Worm (Caenorhabditis elegans) whole organism, late embryonic: ENCODE measurements around the gene F55C12.19.

Source experiments
- C08G9.2 ChIP-seq: sonication (generic microtip); optimal IDR thresholded peaks from 2 replicates; lab custom pipeline; 2016; ENCODE audit warnings: mild to moderate bottlenecking, missing genetic modification characterization, moderate library complexity, missing compliant biosample characterization
- C38D4.7 ChIP-seq: fragments of 200-800 bp; sonication (Bioruptor generic); optimal IDR thresholded peaks from 2 replicates; lab custom pipeline; 2018; ENCODE audit warnings: mild to moderate bottlenecking, missing genetic modification characterization, moderate library complexity, missing compliant biosample characterization
- T23F11.4 ChIP-seq: fragments of 200-800 bp; sonication (Bioruptor generic); optimal IDR thresholded peaks from 2 replicates; lab custom pipeline; 2018; ENCODE audit warnings: mild to moderate bottlenecking, missing genetic modification characterization, missing compliant biosample characterization
- ceh-14 ChIP-seq: sonication (generic microtip); optimal IDR thresholded peaks from 2 replicates; lab custom pipeline; 2016; ENCODE audit warnings: missing genotype, missing genetic modification characterization, missing compliant biosample characterization
- ceh-2 ChIP-seq: sonication (generic microtip); optimal IDR thresholded peaks from 2 replicates; lab custom pipeline; 2016; ENCODE audit warnings: missing genotype, missing genetic modification characterization, missing compliant biosample characterization
- ceh-31 ChIP-seq: sonication (generic microtip); optimal IDR thresholded peaks from 2 replicates; lab custom pipeline; 2016; ENCODE audit warnings: missing genetic modification characterization, missing compliant biosample characterization
- ceh-34 ChIP-seq: sonication (generic microtip); optimal IDR thresholded peaks from 2 replicates; lab custom pipeline; 2016; ENCODE audit warnings: mild to moderate bottlenecking, missing genetic modification characterization, missing compliant biosample characterization
- ceh-45 ChIP-seq: fragments of 200-800 bp; sonication (Bioruptor generic); IDR thresholded peaks from 2 replicates; pipeline ENCODE4 v1.3.6; 2022; ENCODE audit warnings: missing genetic modification reagents, missing genetic modification characterization, missing compliant biosample characterization
- ceh-48 ChIP-seq: sonication (generic microtip); optimal IDR thresholded peaks from 2 replicates; lab custom pipeline; 2016; ENCODE audit warnings: missing genetic modification characterization, inconsistent platforms, missing compliant biosample characterization
- ceh-9 ChIP-seq: sonication (generic microtip); optimal IDR thresholded peaks from 2 replicates; lab custom pipeline; 2016; ENCODE audit warnings: mild to moderate bottlenecking, missing genetic modification characterization, inconsistent platforms, missing compliant biosample characterization
- dmd-4 ChIP-seq: sonication (generic microtip); optimal IDR thresholded peaks from 2 replicates; lab custom pipeline; 2016; ENCODE audit warnings: borderline replicate concordance, missing genetic modification characterization, missing compliant biosample characterization
- elt-4 ChIP-seq: sonication (generic microtip); optimal IDR thresholded peaks from 2 replicates; lab custom pipeline; 2016; ENCODE audit warnings: missing genetic modification characterization, missing compliant biosample characterization
- ets-4 ChIP-seq: sonication (generic microtip); optimal IDR thresholded peaks from 2 replicates; lab custom pipeline; 2016; ENCODE audit warnings: missing genetic modification characterization, missing compliant biosample characterization
- eyg-1 ChIP-seq: sonication (generic microtip); optimal IDR thresholded peaks from 2 replicates; lab custom pipeline; 2016; ENCODE audit warnings: missing genotype, missing genetic modification characterization, missing compliant biosample characterization
- fkh-10 ChIP-seq: fragments of 150-350 bp; optimal IDR thresholded peaks from 2 replicates; lab custom pipeline; 2014; ENCODE audit warnings: missing biosample characterization, missing genetic modification reagents, missing genetic modification characterization
- fkh-6 ChIP-seq: sonication (generic microtip); optimal IDR thresholded peaks from 2 replicates; lab custom pipeline; 2016; ENCODE audit warnings: missing genetic modification characterization, missing compliant biosample characterization
- hlh-13 ChIP-seq: fragments of 200-800 bp; sonication (Bioruptor generic); optimal IDR thresholded peaks from 2 replicates; lab custom pipeline; 2018; ENCODE audit warnings: mild to moderate bottlenecking, missing genetic modification characterization, missing compliant biosample characterization
- hlh-15 ChIP-seq: sonication (generic microtip); optimal IDR thresholded peaks from 2 replicates; lab custom pipeline; 2016; ENCODE audit warnings: missing genetic modification characterization, missing compliant biosample characterization
- hlh-30 ChIP-seq: sonication (generic microtip); optimal IDR thresholded peaks from 2 replicates; lab custom pipeline; 2017; ENCODE audit warnings: antibody characterized with exemption, missing genetic modification characterization, missing compliant biosample characterization; ENCODE audit not compliant: insufficient read depth
- hlh-6 ChIP-seq: sonication (generic microtip); optimal IDR thresholded peaks from 2 replicates; lab custom pipeline; 2016; ENCODE audit warnings: missing genotype, missing genetic modification characterization, missing compliant biosample characterization
- hlh-8 ChIP-seq: sonication (generic microtip); optimal IDR thresholded peaks from 2 replicates; lab custom pipeline; 2016; ENCODE audit warnings: missing genotype, missing genetic modification characterization, missing compliant biosample characterization
- lin-11 ChIP-seq: fragments of 200-800 bp; sonication (Bioruptor generic); optimal IDR thresholded peaks from 2 replicates; lab custom pipeline; 2018; ENCODE audit warnings: mild to moderate bottlenecking, missing genetic modification characterization, missing compliant biosample characterization
- madf-2 ChIP-seq: sonication (generic microtip); optimal IDR thresholded peaks from 2 replicates; lab custom pipeline; 2017; ENCODE audit warnings: missing genetic modification characterization, missing compliant biosample characterization
- nhr-232 ChIP-seq: sonication (generic microtip); optimal IDR thresholded peaks from 2 replicates; lab custom pipeline; 2016; ENCODE audit warnings: missing genetic modification characterization, missing compliant biosample characterization
- odd-2 ChIP-seq: sonication (generic microtip); optimal IDR thresholded peaks from 2 replicates; lab custom pipeline; 2017; ENCODE audit warnings: antibody characterized with exemption, mild to moderate bottlenecking, missing genetic modification characterization, missing compliant biosample characterization
- pax-1 ChIP-seq: fragments of 150-350 bp; optimal IDR thresholded peaks from 2 replicates; lab custom pipeline; 2014; ENCODE audit warnings: missing biosample characterization, missing genetic modification characterization
- pqm-1 ChIP-seq: sonication (generic microtip); optimal IDR thresholded peaks from 2 replicates; lab custom pipeline; 2016; ENCODE audit warnings: missing genetic modification characterization, missing compliant biosample characterization
- ref-2 ChIP-seq: sonication (generic microtip); optimal IDR thresholded peaks from 2 replicates; lab custom pipeline; 2016; ENCODE audit warnings: missing genetic modification characterization, missing compliant biosample characterization
- sox-4 ChIP-seq: sonication (generic microtip); optimal IDR thresholded peaks from 2 replicates; lab custom pipeline; 2017; ENCODE audit warnings: mild to moderate bottlenecking, missing genetic modification characterization, inconsistent platforms, missing compliant biosample characterization
- syd-9 ChIP-seq: sonication (generic microtip); optimal IDR thresholded peaks from 2 replicates; lab custom pipeline; 2016; ENCODE audit warnings: mild to moderate bottlenecking, missing genetic modification characterization, moderate library complexity, missing compliant biosample characterization
- tbx-2 ChIP-seq: sonication (generic microtip); optimal IDR thresholded peaks from 2 replicates; lab custom pipeline; 2016; ENCODE audit warnings: missing genetic modification characterization, missing compliant biosample characterization
- ttx-3 ChIP-seq: sonication (generic microtip); optimal IDR thresholded peaks from 2 replicates; lab custom pipeline; 2016; ENCODE audit warnings: missing genetic modification reagents, missing genetic modification characterization, missing compliant biosample characterization
- unc-42 ChIP-seq: sonication (generic microtip); optimal IDR thresholded peaks from 2 replicates; lab custom pipeline; 2016; ENCODE audit warnings: missing genotype, missing genetic modification characterization, missing compliant biosample characterization
- unc-55 ChIP-seq: sonication (generic microtip); optimal IDR thresholded peaks from 2 replicates; lab custom pipeline; 2017; ENCODE audit warnings: missing biosample characterization, missing genetic modification reagents, missing genetic modification characterization
- zip-5 ChIP-seq: sonication (generic microtip); optimal IDR thresholded peaks from 2 replicates; lab custom pipeline; 2016; ENCODE audit warnings: missing genetic modification characterization, missing compliant biosample characterization
- ztf-16 ChIP-seq: sonication (generic microtip); optimal IDR thresholded peaks from 2 replicates; lab custom pipeline; 2017; ENCODE audit warnings: missing genetic modification characterization, missing compliant biosample characterization

The F55C12.19 gene

ce11 chrII:5819655-5820054 is 46.3 kb upstream of the F55C12.19 start:
- TF ChIP-seq pqm-1: no peak
- no peak for TF ChIP-seq odd-2
- TF ChIP-seq unc-55 (GFP tag; lab: Kevin White, UChicago): no peak
- TF ChIP-seq unc-42: peak; percentile 13
- no peak for TF ChIP-seq eyg-1 (tag; lab: Kevin White, UChicago)
- no peak for TF ChIP-seq hlh-30 (tag; lab: Kevin White, UChicago)
- peak; percentile 63 for TF ChIP-seq ets-4 (tag; lab: Kevin White, UChicago)
- peak; percentile 12 for TF ChIP-seq fkh-6
- TF ChIP-seq tbx-2: peak; percentile 65
- TF ChIP-seq lin-11: no peak
- TF ChIP-seq C08G9.2 (tag; lab: Kevin White, UChicago): peak; percentile 68
- no peak for TF ChIP-seq hlh-15 (tag; lab: Kevin White, UChicago)
- TF ChIP-seq ceh-9 (tag; lab: Kevin White, UChicago): no peak
- TF ChIP-seq T23F11.4 (GFP tag; lab: Kevin White, UChicago): no peak
- no peak for TF ChIP-seq ceh-34
- TF ChIP-seq ceh-14 (tag; lab: Kevin White, UChicago): peak; percentile 26
- TF ChIP-seq ceh-48 (tag; lab: Kevin White, UChicago): no peak
- TF ChIP-seq zip-5 (tag; lab: Kevin White, UChicago): peak; percentile 24
- peak; percentile 48 for TF ChIP-seq ref-2 (tag; lab: Kevin White, UChicago)
- peak; percentile 11 for TF ChIP-seq hlh-8
- no peak for TF ChIP-seq elt-4 (tag; lab: Kevin White, UChicago)
- TF ChIP-seq ceh-2: peak; percentile 70
- peak; percentile 71 for TF ChIP-seq ceh-31
- TF ChIP-seq madf-2: no peak

ce11 chrII:5820282-5820762 is 45.6 kb upstream of the F55C12.19 start, which contains the start of gene ehs-1:
Gene ehs-1, plus strand, starts transcription at chrII:5820712.
- no peak for TF ChIP-seq ztf-16 (tag; lab: Kevin White, UChicago)
- no peak for TF ChIP-seq pax-1 (tag; lab: Kevin White, UChicago)
- no peak for TF ChIP-seq pqm-1
- TF ChIP-seq ceh-48 (tag; lab: Kevin White, UChicago): peak; percentile 84
- TF ChIP-seq C38D4.7 (GFP tag; lab: Kevin White, UChicago): no peak
- no peak for TF ChIP-seq hlh-13 (GFP tag; lab: Kevin White, UChicago)
- TF ChIP-seq, all 69 proteins: peak for 1

ce11 chrII:5827364-5827763 is 38.6 kb upstream of the F55C12.19 start, which contains the start of gene tbc-2:
Gene tbc-2, minus strand, starts transcription at chrII:5827443.
- no peak for TF ChIP-seq hlh-8
- no peak for TF ChIP-seq ref-2 (tag; lab: Kevin White, UChicago)

ce11 chrII:5828486-5828885 is 37.5 kb upstream of the F55C12.19 start, which contains the start of gene ZK1248.11:
Gene ZK1248.11, minus strand, starts transcription at chrII:5828586.
- TF ChIP-seq ceh-45 (GFP tag; lab: Robert Waterston, UW) (no peak), eyg-1 (tag; lab: Kevin White, UChicago) (no peak), hlh-15 (tag; lab: Kevin White, UChicago) (no peak), fkh-10 (GFP tag; lab: Kevin White, UChicago) (no peak), syd-9 (tag; lab: Kevin White, UChicago) (no peak), ceh-2 (no peak), ttx-3 (tag; lab: Kevin White, UChicago) (no peak), C38D4.7 (GFP tag; lab: Kevin White, UChicago) (no peak), ceh-31 (no peak), unc-55 (GFP tag; lab: Kevin White, UChicago) (no peak), pqm-1 (no peak), hlh-6 (tag; lab: Kevin White, UChicago) (no peak), dmd-4 (tag; lab: Kevin White, UChicago) (no peak), fkh-6 (no peak), sox-4 (tag; lab: Kevin White, UChicago) (no peak), ceh-9 (tag; lab: Kevin White, UChicago) (no peak), hlh-13 (GFP tag; lab: Kevin White, UChicago) (no peak), nhr-232 (tag; lab: Kevin White, UChicago) (no peak)
